Worm (Caenorhabditis elegans) whole organism, late embryonic: Measurements from ENCODE around the gene lipl-1.

Source experiments
- C38D4.7 ChIP-seq: fragments of 200-800 bp; sonication (Bioruptor generic); optimal IDR thresholded peaks from 2 replicates; lab custom pipeline; 2018; ENCODE audit warnings: mild to moderate bottlenecking, missing genetic modification characterization, moderate library complexity, missing compliant biosample characterization
- K02D7.2 ChIP-seq: sonication (generic microtip); optimal IDR thresholded peaks from 2 replicates; lab custom pipeline; 2017; ENCODE audit warnings: mild to moderate bottlenecking, missing genetic modification characterization, missing compliant biosample characterization
- T23F11.4 ChIP-seq: fragments of 200-800 bp; sonication (Bioruptor generic); optimal IDR thresholded peaks from 2 replicates; lab custom pipeline; 2018; ENCODE audit warnings: mild to moderate bottlenecking, missing genetic modification characterization, missing compliant biosample characterization
- Y22D7AL.16 ChIP-seq: sonication (generic microtip); optimal IDR thresholded peaks from 2 replicates; lab custom pipeline; 2016; ENCODE audit warnings: missing genetic modification characterization, missing compliant biosample characterization
- ahr-1 ChIP-seq: sonication (generic microtip); optimal IDR thresholded peaks from 2 replicates; lab custom pipeline; 2016; ENCODE audit warnings: missing genetic modification characterization, missing compliant biosample characterization
- ceh-18 ChIP-seq: sonication (generic microtip); optimal IDR thresholded peaks from 2 replicates; lab custom pipeline; 2016; ENCODE audit warnings: missing genetic modification characterization, missing compliant biosample characterization
- ceh-30 ChIP-seq: fragments of 150-350 bp; optimal IDR thresholded peaks from 2 replicates; lab custom pipeline; 2014; ENCODE audit warnings: missing biosample characterization, missing genetic modification characterization
- ceh-31 ChIP-seq: sonication (generic microtip); optimal IDR thresholded peaks from 2 replicates; lab custom pipeline; 2016; ENCODE audit warnings: missing genetic modification characterization, missing compliant biosample characterization
- ceh-34 ChIP-seq: sonication (generic microtip); optimal IDR thresholded peaks from 2 replicates; lab custom pipeline; 2016; ENCODE audit warnings: mild to moderate bottlenecking, missing genetic modification characterization, missing compliant biosample characterization
- ceh-45 ChIP-seq: fragments of 200-800 bp; sonication (Bioruptor generic); IDR thresholded peaks from 2 replicates; pipeline ENCODE4 v1.3.6; 2022; ENCODE audit warnings: missing genetic modification reagents, missing genetic modification characterization, missing compliant biosample characterization
- ceh-48 ChIP-seq: sonication (generic microtip); optimal IDR thresholded peaks from 2 replicates; lab custom pipeline; 2016; ENCODE audit warnings: missing genetic modification characterization, inconsistent platforms, missing compliant biosample characterization
- ceh-6 ChIP-seq: fragments of 200-800 bp; sonication (Bioruptor generic); optimal IDR thresholded peaks from 2 replicates; lab custom pipeline; 2018; ENCODE audit warnings: mild to moderate bottlenecking, missing genetic modification characterization, missing compliant biosample characterization
- ceh-9 ChIP-seq: sonication (generic microtip); optimal IDR thresholded peaks from 2 replicates; lab custom pipeline; 2016; ENCODE audit warnings: mild to moderate bottlenecking, missing genetic modification characterization, inconsistent platforms, missing compliant biosample characterization
- dve-1 ChIP-seq: sonication (generic microtip); optimal IDR thresholded peaks from 2 replicates; lab custom pipeline; 2017; ENCODE audit warnings: antibody characterized with exemption, mild to moderate bottlenecking, missing genetic modification characterization, missing compliant biosample characterization
- fkh-10 ChIP-seq: fragments of 150-350 bp; optimal IDR thresholded peaks from 2 replicates; lab custom pipeline; 2014; ENCODE audit warnings: missing biosample characterization, missing genetic modification reagents, missing genetic modification characterization
- fkh-6 ChIP-seq: sonication (generic microtip); optimal IDR thresholded peaks from 2 replicates; lab custom pipeline; 2016; ENCODE audit warnings: missing genetic modification characterization, missing compliant biosample characterization
- hlh-15 ChIP-seq: sonication (generic microtip); optimal IDR thresholded peaks from 2 replicates; lab custom pipeline; 2016; ENCODE audit warnings: missing genetic modification characterization, missing compliant biosample characterization
- hlh-30 ChIP-seq: sonication (generic microtip); optimal IDR thresholded peaks from 2 replicates; lab custom pipeline; 2017; ENCODE audit warnings: antibody characterized with exemption, missing genetic modification characterization, missing compliant biosample characterization; ENCODE audit not compliant: insufficient read depth
- lim-6 ChIP-seq: sonication (generic microtip); optimal IDR thresholded peaks from 2 replicates; lab custom pipeline; 2016; ENCODE audit warnings: missing genetic modification characterization, missing compliant biosample characterization
- lin-11 ChIP-seq: fragments of 200-800 bp; sonication (Bioruptor generic); optimal IDR thresholded peaks from 2 replicates; lab custom pipeline; 2018; ENCODE audit warnings: mild to moderate bottlenecking, missing genetic modification characterization, missing compliant biosample characterization
- madf-2 ChIP-seq: sonication (generic microtip); optimal IDR thresholded peaks from 2 replicates; lab custom pipeline; 2017; ENCODE audit warnings: missing genetic modification characterization, missing compliant biosample characterization
- mec-3 ChIP-seq: sonication (generic microtip); optimal IDR thresholded peaks from 2 replicates; lab custom pipeline; 2016; ENCODE audit warnings: borderline replicate concordance, missing genetic modification characterization, missing compliant biosample characterization
- nhr-11 ChIP-seq: fragments of 150-350 bp; optimal IDR thresholded peaks from 2 replicates; lab custom pipeline; 2014; ENCODE audit warnings: missing biosample characterization, missing genetic modification characterization
- odd-2 ChIP-seq: sonication (generic microtip); optimal IDR thresholded peaks from 2 replicates; lab custom pipeline; 2017; ENCODE audit warnings: antibody characterized with exemption, mild to moderate bottlenecking, missing genetic modification characterization, missing compliant biosample characterization
- pag-3 ChIP-seq: sonication (generic microtip); optimal IDR thresholded peaks from 2 replicates; lab custom pipeline; 2016; ENCODE audit warnings: missing compliant biosample characterization, missing genetic modification characterization, borderline replicate concordance
- pha-2 ChIP-seq: sonication (generic microtip); optimal IDR thresholded peaks from 2 replicates; lab custom pipeline; 2017; ENCODE audit warnings: mild to moderate bottlenecking, missing genetic modification characterization, missing compliant biosample characterization
- pha-4 ChIP-seq: fragments of 150-350 bp; optimal IDR thresholded peaks from 2 replicates; lab custom pipeline; 2018; ENCODE audit warnings: missing biosample characterization, missing genetic modification reagents, missing genetic modification characterization
- pqm-1 ChIP-seq: sonication (generic microtip); optimal IDR thresholded peaks from 2 replicates; lab custom pipeline; 2016; ENCODE audit warnings: missing genetic modification characterization, missing compliant biosample characterization
- ref-2 ChIP-seq: sonication (generic microtip); optimal IDR thresholded peaks from 2 replicates; lab custom pipeline; 2016; ENCODE audit warnings: missing genetic modification characterization, missing compliant biosample characterization
- rnt-1 ChIP-seq: sonication (generic microtip); optimal IDR thresholded peaks from 2 replicates; lab custom pipeline; 2016; ENCODE audit warnings: missing genetic modification characterization, missing compliant biosample characterization
- sox-2 ChIP-seq: fragments of 200-800 bp; sonication (Bioruptor generic); IDR thresholded peaks from 2 replicates; pipeline ENCODE4 v1.3.6; 2022; ENCODE audit warnings: missing genetic modification reagents, missing genetic modification characterization, missing compliant biosample characterization
- sox-4 ChIP-seq: sonication (generic microtip); optimal IDR thresholded peaks from 2 replicates; lab custom pipeline; 2017; ENCODE audit warnings: mild to moderate bottlenecking, missing genetic modification characterization, inconsistent platforms, missing compliant biosample characterization
- syd-9 ChIP-seq: sonication (generic microtip); optimal IDR thresholded peaks from 2 replicates; lab custom pipeline; 2016; ENCODE audit warnings: mild to moderate bottlenecking, missing genetic modification characterization, moderate library complexity, missing compliant biosample characterization
- tbx-7 ChIP-seq: sonication (generic microtip); optimal IDR thresholded peaks from 2 replicates; lab custom pipeline; 2016; ENCODE audit warnings: missing genotype, missing genetic modification characterization, missing compliant biosample characterization
- unc-42 ChIP-seq: sonication (generic microtip); optimal IDR thresholded peaks from 2 replicates; lab custom pipeline; 2016; ENCODE audit warnings: missing genotype, missing genetic modification characterization, missing compliant biosample characterization

Gene lipl-1

ce11 chrV:12877579-12877978 lies 42.2 kb upstream of the lipl-1 start:
- no peak for TF ChIP-seq ceh-6
- TF ChIP-seq fkh-6 = no peak
- TF ChIP-seq ceh-31 (tag; lab: Kevin White, UChicago) = no peak
- TF ChIP-seq ceh-9 (tag; lab: Kevin White, UChicago) = no peak
- TF ChIP-seq hlh-30 (tag; lab: Kevin White, UChicago) = no peak

ce11 chrV:12879349-12879748 lies 40.4 kb upstream of the lipl-1 start:
- TF ChIP-seq unc-42 (tag; lab: Kevin White, UChicago) = no peak
- no peak for TF ChIP-seq dve-1 (tag; lab: Kevin White, UChicago)
- no peak for TF ChIP-seq rnt-1 (tag; lab: Kevin White, UChicago)
- TF ChIP-seq fkh-10 (GFP tag; lab: Kevin White, UChicago) = no peak
- no peak for TF ChIP-seq pha-4 (tag; lab: Kevin White, UChicago)
- no peak for TF ChIP-seq madf-2 (tag; lab: Kevin White, UChicago)
- no peak for TF ChIP-seq K02D7.2 (tag; lab: Kevin White, UChicago)

ce11 chrV:12881396-12881795 lies 38.4 kb upstream of the lipl-1 start:
- TF ChIP-seq T23F11.4 (GFP tag; lab: Kevin White, UChicago) (no peak), sox-2 (no peak), ahr-1 (no peak), ceh-48 (no peak), tbx-7 (no peak), ceh-18 (no peak)

- TF ChIP-seq C38D4.7 (GFP tag; lab: Kevin White, UChicago) (no peak), ref-2 (no peak), pag-3 (no peak), ceh-30 (tag; lab: Kevin White, UChicago) (no peak), odd-2 (no peak), ceh-45 (GFP tag; lab: Robert Waterston, UW) (no peak), unc-42 (tag; lab: Kevin White, UChicago) (no peak), sox-2 (no peak), mec-3 (tag; lab: Kevin White, UChicago) (no peak), pqm-1 (tag; lab: Kevin White, UChicago) (no peak), sox-4 (tag; lab: Kevin White, UChicago) (no peak), dve-1 (tag; lab: Kevin White, UChicago) (no peak), ceh-31 (tag; lab: Kevin White, UChicago) (no peak), lim-6 (tag; lab: Kevin White, UChicago) (no peak), ceh-34 (tag; lab: Kevin White, UChicago) (no peak), pha-4 (tag; lab: Kevin White, UChicago) (no peak), ceh-18 (no peak), syd-9 (tag; lab: Kevin White, UChicago) (no peak), pha-2 (no peak)
These were observed 37.4 kb upstream of the lipl-1 start for ce11 chrV:12882370-12882769.

ce11 chrV:12885860-12886259 lies 33.9 kb upstream of the lipl-1 start, which contains the start of gene glb-24:
glb-24 (minus strand) TSS chrV:12885960.
- no peak for TF ChIP-seq ceh-34 (tag; lab: Kevin White, UChicago)
- TF ChIP-seq lin-11 (tag; lab: Kevin White, UChicago) = no peak
- no peak for TF ChIP-seq ceh-9 (tag; lab: Kevin White, UChicago)
- TF ChIP-seq hlh-15 (tag; lab: Kevin White, UChicago) = no peak
- TF ChIP-seq Y22D7AL.16 (tag; lab: Kevin White, UChicago) = no peak
- TF ChIP-seq nhr-11 (tag; lab: Kevin White, UChicago) = no peak
